Fruit fly (Drosophila melanogaster) whole organism, embryonic: ENCODE measurements around the gene Act79B.

Source experiments
- CG11398 ChIP-seq: fragments of 200-800 bp; sonication (Bioruptor generic); optimal IDR thresholded peaks from 2 replicates; lab custom pipeline; 2016; ENCODE audit warnings: missing biosample characterization, missing genetic modification characterization
- CG11695 ChIP-seq: fragments of 200-800 bp; sonication (Bioruptor generic); IDR thresholded peaks from 3 replicates; pipeline ENCODE4 v1.3.6; 2022; ENCODE audit warnings: missing biosample characterization, missing genetic modification characterization
- CG12104 ChIP-seq: fragments of 200-800 bp; sonication (Bioruptor generic); optimal IDR thresholded peaks from 3 replicates; lab custom pipeline; 2016; ENCODE audit warnings: missing biosample characterization, missing genetic modification characterization
- CG12219 ChIP-seq: fragments of 200-800 bp; sonication (Bioruptor generic); optimal IDR thresholded peaks from 3 replicates; lab custom pipeline; 2018; ENCODE audit warnings: missing biosample characterization, mild to moderate bottlenecking, missing genetic modification characterization
- CG1233 ChIP-seq: fragments of 200-800 bp; sonication (Bioruptor generic); optimal IDR thresholded peaks from 4 replicates; lab custom pipeline; 2018; ENCODE audit warnings: missing biosample characterization, mild to moderate bottlenecking, missing genetic modification characterization
- CG16813 ChIP-seq: fragments of 200-800 bp; sonication (Bioruptor generic); IDR thresholded peaks from 3 replicates; pipeline ENCODE4 v1.3.6; 2022; ENCODE audit warnings: missing biosample characterization, missing genetic modification characterization; ENCODE audit not compliant: partially characterized antibody
- CG18619 ChIP-seq: fragments of 200-800 bp; sonication (Bioruptor generic); optimal IDR thresholded peaks from 3 replicates; lab custom pipeline; 2017; ENCODE audit warnings: missing biosample characterization, mild to moderate bottlenecking, missing genetic modification characterization
- CG2199 ChIP-seq: fragments of 200-800 bp; sonication (Bioruptor generic); IDR thresholded peaks from 3 replicates; pipeline ENCODE4 v1.3.6; 2022; ENCODE audit warnings: missing biosample characterization, missing genetic modification characterization
- CG2712 ChIP-seq: fragments of 200-800 bp; optimal IDR thresholded peaks from 3 replicates; lab custom pipeline; 2019; ENCODE audit warnings: missing biosample characterization, mild to moderate bottlenecking, missing genetic modification characterization, moderate library complexity
- CG31365 ChIP-seq: fragments of 200-800 bp; sonication (Bioruptor generic); optimal IDR thresholded peaks from 2 replicates; lab custom pipeline; 2018; ENCODE audit warnings: missing biosample characterization, mild to moderate bottlenecking, missing genetic modification characterization
- CG34224 ChIP-seq: fragments of 200-800 bp; sonication (Bioruptor generic); IDR thresholded peaks from 3 replicates; pipeline ENCODE4 v1.3.6; 2022; ENCODE audit warnings: missing biosample characterization, missing genetic modification characterization; ENCODE audit not compliant: partially characterized antibody
- CG3838 ChIP-seq: fragments of 200-800 bp; sonication (Bioruptor generic); optimal IDR thresholded peaks from 3 replicates; lab custom pipeline; 2016; ENCODE audit warnings: missing biosample characterization, missing genetic modification characterization
- CG3847 ChIP-seq: fragments of 200-800 bp; sonication (Bioruptor generic); IDR thresholded peaks from 2 replicates; pipeline ENCODE4 v1.3.6; 2022; ENCODE audit warnings: missing biosample characterization, missing genetic modification characterization
- CG3995 ChIP-seq: fragments of 200-800 bp; sonication (Bioruptor generic); optimal IDR thresholded peaks from 3 replicates; lab custom pipeline; 2016; ENCODE audit warnings: missing biosample characterization, missing genetic modification characterization
- CG4360 ChIP-seq: fragments of 200-800 bp; sonication (Bioruptor generic); IDR thresholded peaks from 2 replicates; pipeline ENCODE4 v1.3.6; 2022; ENCODE audit warnings: missing biosample characterization, missing genetic modification characterization
- CG43689 ChIP-seq: fragments of 200-800 bp; sonication (Bioruptor generic); IDR thresholded peaks from 2 replicates; pipeline ENCODE4 v1.3.6; 2022; ENCODE audit warnings: missing biosample characterization, missing genetic modification characterization
- CG4707 ChIP-seq: fragments of 200-800 bp; sonication (Bioruptor generic); optimal IDR thresholded peaks from 2 replicates; lab custom pipeline; 2018; ENCODE audit warnings: missing biosample characterization, mild to moderate bottlenecking, missing genetic modification characterization, moderate library complexity
- CG6175 ChIP-seq: fragments of 200-800 bp; sonication (Bioruptor generic); IDR thresholded peaks from 3 replicates; pipeline ENCODE4 v1.3.6; 2022; ENCODE audit warnings: missing biosample characterization, missing genetic modification characterization
- CG7839 ChIP-seq: fragments of 200-800 bp; sonication (Bioruptor generic); optimal IDR thresholded peaks from 3 replicates; lab custom pipeline; 2018; ENCODE audit warnings: missing biosample characterization, mild to moderate bottlenecking, missing genetic modification characterization, moderate library complexity
- CG8924 ChIP-seq: fragments of 200-800 bp; optimal IDR thresholded peaks from 3 replicates; lab custom pipeline; 2019; ENCODE audit warnings: missing biosample characterization, mild to moderate bottlenecking, missing genetic modification characterization, moderate library complexity
- CG9609 ChIP-seq: fragments of 200-800 bp; sonication (Bioruptor generic); optimal IDR thresholded peaks from 3 replicates; lab custom pipeline; 2016; ENCODE audit warnings: missing biosample characterization, missing genetic modification characterization
- Chrac-16 ChIP-seq: fragments of 200-800 bp; sonication (Bioruptor generic); optimal IDR thresholded peaks from 3 replicates; lab custom pipeline; 2016; ENCODE audit warnings: missing biosample characterization, missing genetic modification characterization
- D19A ChIP-seq: fragments of 200-800 bp; optimal IDR thresholded peaks from 3 replicates; lab custom pipeline; 2019; ENCODE audit warnings: missing biosample characterization, mild to moderate bottlenecking, missing genetic modification characterization, moderate library complexity
- Dbx ChIP-seq: fragments of 200-800 bp; sonication (Bioruptor generic); IDR thresholded peaks from 3 replicates; pipeline ENCODE4 v1.3.6; 2022; ENCODE audit warnings: missing biosample characterization, missing genetic modification characterization
- Ets65A ChIP-seq: fragments of 200-800 bp; sonication (Bioruptor generic); peaks from one replicate; lab custom pipeline; 2016; ENCODE audit warnings: missing biosample characterization, missing genetic modification characterization
- HLHmδ ChIP-seq: fragments of 200-800 bp; sonication (Bioruptor generic); optimal IDR thresholded peaks from 2 replicates; lab custom pipeline; 2018; ENCODE audit warnings: missing biosample characterization, mild to moderate bottlenecking, missing genetic modification characterization, moderate library complexity
- Hr51 ChIP-seq, 2 experiments: fragments of 200-800 bp; sonication (Bioruptor generic); optimal IDR thresholded peaks; 2 replicates in 1 of 2; 3 replicates in 1 of 2; lab custom pipeline; 2016 to 2018; ENCODE audit warnings: missing biosample characterization in 2 of 2, missing genetic modification characterization in 2 of 2, mild to moderate bottlenecking in 1 of 2, moderate library complexity in 1 of 2
- Hr78 ChIP-seq, 2 experiments: fragments of 200-800 bp in 1 of 2; fragments of >200 bp in 1 of 2; sonication (Bioruptor generic) in 1 of 2; optimal IDR thresholded peaks; 2 replicates each; lab custom pipeline; 2017 to 2019; ENCODE audit warnings: missing biosample characterization in 2 of 2, missing genetic modification characterization in 2 of 2, mild to moderate bottlenecking in 1 of 2, moderate library complexity in 1 of 2
- NK7.1 ChIP-seq: fragments of 200-800 bp; sonication (Bioruptor generic); optimal IDR thresholded peaks from 3 replicates; lab custom pipeline; 2016; ENCODE audit warnings: missing biosample characterization, missing genetic modification characterization
- Side ChIP-seq: fragments of 200-800 bp; sonication (Bioruptor generic); optimal IDR thresholded peaks from 2 replicates; lab custom pipeline; 2016; ENCODE audit warnings: missing biosample characterization, missing genetic modification characterization
- Spps ChIP-seq: fragments of 200-800 bp; sonication (Bioruptor generic); optimal IDR thresholded peaks from 2 replicates; lab custom pipeline; 2018; ENCODE audit warnings: missing biosample characterization, mild to moderate bottlenecking, missing genetic modification characterization
- Taf1 ChIP-seq: fragments of 200-800 bp; sonication (Bioruptor generic); IDR thresholded peaks from 2 replicates; pipeline ENCODE4 v1.3.6; 2022; ENCODE audit warnings: missing biosample characterization, missing genetic modification characterization
- ac ChIP-seq: fragments of 200-800 bp; sonication (Bioruptor generic); optimal IDR thresholded peaks from 3 replicates; lab custom pipeline; 2017; ENCODE audit warnings: missing biosample characterization, mild to moderate bottlenecking, missing genetic modification characterization
- dmrt99B ChIP-seq: fragments of 200-800 bp; sonication (Bioruptor generic); optimal IDR thresholded peaks from 2 replicates; lab custom pipeline; 2018; ENCODE audit warnings: missing biosample characterization, mild to moderate bottlenecking, missing genetic modification characterization, moderate library complexity
- gem ChIP-seq: fragments of 200-800 bp; sonication (Bioruptor generic); optimal IDR thresholded peaks from 2 replicates; lab custom pipeline; 2019; ENCODE audit warnings: missing biosample characterization, mild to moderate bottlenecking, missing genetic modification characterization, moderate library complexity
- hbn ChIP-seq: fragments of 200-800 bp; sonication (Bioruptor generic); IDR thresholded peaks from 2 replicates; pipeline ENCODE4 v1.3.6; 2022; ENCODE audit warnings: missing biosample characterization, missing genetic modification characterization; ENCODE audit not compliant: partially characterized antibody
- nerfin-1 ChIP-seq: fragments of 200-800 bp; sonication (Bioruptor generic); optimal IDR thresholded peaks from 3 replicates; lab custom pipeline; 2019; ENCODE audit warnings: missing biosample characterization, mild to moderate bottlenecking, missing genetic modification characterization, moderate library complexity
- nmo ChIP-seq: fragments of 200-800 bp; sonication (Bioruptor generic); optimal IDR thresholded peaks from 2 replicates; lab custom pipeline; 2018; ENCODE audit warnings: missing biosample characterization, mild to moderate bottlenecking, missing genetic modification characterization, moderate library complexity
- otp ChIP-seq: fragments of 200-800 bp; sonication (Bioruptor generic); IDR thresholded peaks from 3 replicates; pipeline ENCODE4, ENCODE4 v1.3.6; 2022; ENCODE audit warnings: missing biosample characterization, missing genetic modification characterization
- pum ChIP-seq: fragments of 200-800 bp; sonication (Bioruptor generic); optimal IDR thresholded peaks from 2 replicates; lab custom pipeline; 2016; ENCODE audit warnings: missing biosample characterization, missing genetic modification characterization
- ranshi ChIP-seq: fragments of 200-800 bp; sonication (Bioruptor generic); IDR thresholded peaks from 2 replicates; pipeline ENCODE4 v1.3.6; 2022; ENCODE audit warnings: missing biosample characterization, missing genetic modification characterization
- rib ChIP-seq: fragments of 200-800 bp; sonication (Bioruptor generic); IDR thresholded peaks from 2 replicates; pipeline ENCODE4 v1.3.6; 2022; ENCODE audit warnings: missing biosample characterization, missing genetic modification characterization
- schlank ChIP-seq: fragments of 200-800 bp; sonication (Bioruptor generic); optimal IDR thresholded peaks from 2 replicates; lab custom pipeline; 2018; ENCODE audit warnings: missing biosample characterization, mild to moderate bottlenecking, missing genetic modification characterization
- sens-2 ChIP-seq: fragments of 200-800 bp; sonication (Bioruptor generic); IDR thresholded peaks from 2 replicates; pipeline ENCODE4 v1.3.6; 2022; ENCODE audit warnings: missing biosample characterization, missing genetic modification characterization
- sob ChIP-seq: fragments of 200-800 bp; sonication (Bioruptor generic); IDR thresholded peaks from 2 replicates; pipeline ENCODE4 v1.3.6; 2022; ENCODE audit warnings: missing biosample characterization, missing genetic modification characterization
- ssp ChIP-seq: fragments of 200-800 bp; sonication (Bioruptor generic); IDR thresholded peaks from 2 replicates; pipeline ENCODE4 v1.3.6; 2022; ENCODE audit warnings: missing biosample characterization, missing genetic modification characterization
- sug ChIP-seq: fragments of 200-800 bp; optimal IDR thresholded peaks from 2 replicates; lab custom pipeline; 2019; ENCODE audit warnings: missing biosample characterization, mild to moderate bottlenecking, missing genetic modification characterization, moderate library complexity
- unpg ChIP-seq: fragments of 200-800 bp; sonication (Bioruptor generic); optimal IDR thresholded peaks from 3 replicates; lab custom pipeline; 2018; ENCODE audit warnings: missing biosample characterization, mild to moderate bottlenecking, missing genetic modification characterization, moderate library complexity
- vfl ChIP-seq: fragments of 200-800 bp; sonication (Bioruptor generic); optimal IDR thresholded peaks from 2 replicates; lab custom pipeline; 2016; ENCODE audit warnings: missing biosample characterization, missing genetic modification characterization

The Act79B gene

dm6 chr3L:21961892-21962518 is 23.0 kb upstream of the Act79B start, which contains the start of gene Chs2 (continued):
- peak; percentile 25 for TF ChIP-seq CG3838 (GFP tag; lab: Kevin White, UChicago)
- peak; percentile 31 for TF ChIP-seq D19A (tag; lab: Kevin White, UChicago)
- no peak for TF ChIP-seq CG3995
- no peak for TF ChIP-seq CG4360
- no peak for TF ChIP-seq otp
- TF ChIP-seq CG7839 (tag; lab: Kevin White, UChicago) = peak; percentile 22
- TF ChIP-seq CG12219 (GFP tag; lab: Kevin White, UChicago) = peak; percentile 14
- TF ChIP-seq nmo = peak; percentile 13
- TF ChIP-seq Side (GFP tag; lab: Kevin White, UChicago) = peak; percentile 40
- TF ChIP-seq CG4707 (GFP tag; lab: Kevin White, UChicago) = peak; percentile 57
- TF ChIP-seq HLHmδ (GFP tag; lab: Kevin White, UChicago) = peak; percentile 66
- TF ChIP-seq CG2199 = 0 out of 3 replicates have a peak, but pooled peaks have one; percentile 22
- no peak for TF ChIP-seq CG16813 (GFP tag; lab: Robert Waterston, UW)
- TF ChIP-seq CG9609 (GFP tag; lab: Kevin White, UChicago) = no peak
- no peak for TF ChIP-seq Hr51 (GFP tag; optimal IDR thresholded peaks at IDR 0.05; lab: Kevin White, UChicago)
- TF ChIP-seq CG12104 (GFP tag; lab: Kevin White, UChicago) = peak; percentile 20
- TF ChIP-seq sob (GFP tag; lab: Robert Waterston, UW) = no peak
- TF ChIP-seq CG6175 (GFP tag; lab: Robert Waterston, UW) = no peak
- peak; percentile 78 for TF ChIP-seq ac (GFP tag; lab: Kevin White, UChicago)
- peak; percentile 25 for TF ChIP-seq sug (tag; lab: Kevin White, UChicago)
- TF ChIP-seq Spps (tag; lab: Kevin White, UChicago) = peak; percentile 20
- TF ChIP-seq CG2712 (tag; lab: Kevin White, UChicago) = peak; percentile 58
- TF ChIP-seq Taf1 (GFP tag; lab: Robert Waterston, UW) = no peak
- peak; percentile 58 for TF ChIP-seq gem (tag; lab: Kevin White, UChicago)
- peak; percentile 33 for TF ChIP-seq CG8924 (tag; lab: Kevin White, UChicago)
- TF ChIP-seq rib (GFP tag; lab: Robert Waterston, UW) = no peak
- peak; percentile 28 for TF ChIP-seq nerfin-1
- peak; percentile 26 for TF ChIP-seq CG1233 (GFP tag; lab: Kevin White, UChicago)
- peak; percentile 37 for TF ChIP-seq unpg
- TF ChIP-seq CG43689 = no peak
- peak; percentile 2 for TF ChIP-seq dmrt99B (tag; lab: Kevin White, UChicago)
- TF ChIP-seq vfl (GFP tag; lab: Kevin White, UChicago) = no peak
- TF ChIP-seq, all 482 proteins: peak for 96

dm6 chr3L:21963293-21963692 is 21.7 kb upstream of the Act79B start:
- TF ChIP-seq NK7.1 (GFP tag; lab: Kevin White, UChicago) (no peak), Hr78 (GFP tag; optimal IDR thresholded peaks at IDR 0.05; lab: Kevin White, UChicago) (peak in 1 of 2 experiments; percentile 77), Ets65A (GFP tag; lab: Kevin White, UChicago) (peak; percentile 75), CG3847 (GFP tag; lab: Robert Waterston, UW) (0 out of 2 replicates have a peak, but pooled peaks have one; percentile 24)

dm6 chr3L:21971735-21972134 is 13.3 kb upstream of the Act79B start, which contains the start of gene P5CS:
Gene P5CS (plus strand): TSS chr3L:21972002.
- no peak for TF ChIP-seq Chrac-16 (GFP tag; lab: Kevin White, UChicago)
- TF ChIP-seq CG11398 = no peak
- TF ChIP-seq CG12219 (GFP tag; lab: Kevin White, UChicago) = no peak
- TF ChIP-seq hbn (GFP tag; lab: Robert Waterston, UW) = no peak
- no peak for TF ChIP-seq CG18619 (GFP tag; lab: Kevin White, UChicago)
- TF ChIP-seq CG11695 (GFP tag; lab: Robert Waterston, UW) = no peak
- no peak for TF ChIP-seq ssp (GFP tag; lab: Robert Waterston, UW)
- TF ChIP-seq sens-2 (GFP tag; lab: Robert Waterston, UW) = no peak
- no peak for TF ChIP-seq Dbx (GFP tag; lab: Robert Waterston, UW)
- no peak for TF ChIP-seq ranshi (GFP tag; lab: Robert Waterston, UW)
- TF ChIP-seq pum (GFP tag; lab: Kevin White, UChicago) = no peak
- TF ChIP-seq CG31365 (tag; lab: Kevin White, UChicago) = no peak
- no peak for TF ChIP-seq schlank
- TF ChIP-seq CG34224 (GFP tag; lab: Robert Waterston, UW) = no peak
